Fruit fly (Drosophila melanogaster) whole organism, wandering third instar larva: ENCODE data around the gene CG5181.

Experiments
- Abd-B ChIP-seq: fragments of >200 bp; optimal IDR thresholded peaks from 2 replicates; lab custom pipeline; 2017; ENCODE audit warnings: missing biosample characterization, missing genetic modification characterization
- CG32264 ChIP-seq: fragments of 200-800 bp; sonication (Bioruptor generic); optimal IDR thresholded peaks from 2 replicates; lab custom pipeline; 2016; ENCODE audit warnings: missing biosample characterization, missing genetic modification characterization
- CG9705 ChIP-seq: fragments of 200-800 bp; sonication (Bioruptor generic); optimal IDR thresholded peaks from 2 replicates; lab custom pipeline; 2018; ENCODE audit warnings: missing biosample characterization, mild to moderate bottlenecking, missing genetic modification characterization
- CrebA ChIP-seq: fragments of 200-800 bp; sonication (Bioruptor generic); optimal IDR thresholded peaks from 2 replicates; lab custom pipeline; 2016; ENCODE audit warnings: missing biosample characterization, mild to moderate bottlenecking, missing genetic modification characterization, borderline replicate concordance
- Dfd ChIP-seq: fragments of >200 bp; optimal IDR thresholded peaks from 2 replicates; lab custom pipeline; 2017; ENCODE audit warnings: missing biosample characterization, missing genetic modification characterization
- Dif ChIP-seq: fragments of 200-275, 200-300 bp; sonication (Bioruptor generic); optimal IDR thresholded peaks from 2 replicates; lab custom pipeline; 2018; ENCODE audit warnings: missing biosample characterization, missing genetic modification characterization; ENCODE audit not compliant: partially characterized antibody
- GATAd ChIP-seq: sonication (Bioruptor generic); optimal IDR thresholded peaks from 2 replicates; lab custom pipeline; 2016; ENCODE audit warnings: missing biosample characterization, missing genetic modification characterization
- HLH106 ChIP-seq: fragments of 200-800 bp; optimal IDR thresholded peaks from 3 replicates; lab custom pipeline; 2019; ENCODE audit warnings: missing biosample characterization, mild to moderate bottlenecking, missing genetic modification characterization, moderate library complexity
- Hnf4 ChIP-seq: fragments of 200-800 bp; sonication (Bioruptor generic); optimal IDR thresholded peaks from 2 replicates; lab custom pipeline; 2016; ENCODE audit warnings: missing biosample characterization, mild to moderate bottlenecking, missing genetic modification characterization
- Hr78 ChIP-seq: fragments of >200 bp; optimal IDR thresholded peaks from 2 replicates; lab custom pipeline; 2017; ENCODE audit warnings: missing biosample characterization, missing genetic modification characterization
- Hr83 ChIP-seq: fragments of 200-300 bp; sonication (Bioruptor generic); optimal IDR thresholded peaks from 2 replicates; lab custom pipeline; 2016; ENCODE audit warnings: missing biosample characterization, mild to moderate bottlenecking, missing genetic modification characterization, moderate library complexity; ENCODE audit not compliant: poor library complexity, severe bottlenecking
- Jra ChIP-seq: sonication (Bioruptor generic); optimal IDR thresholded peaks from 2 replicates; lab custom pipeline; 2016; ENCODE audit warnings: missing biosample characterization, missing genetic modification characterization
- Mio ChIP-seq: sonication (Bioruptor generic); optimal IDR thresholded peaks from 2 replicates; lab custom pipeline; 2016; ENCODE audit warnings: missing biosample characterization, missing genetic modification characterization
- Myc ChIP-seq: fragments of >200 bp; optimal IDR thresholded peaks from 2 replicates; lab custom pipeline; 2017
- N ChIP-seq: fragments of >200 bp; optimal IDR thresholded peaks from 2 replicates; lab custom pipeline; 2018; ENCODE audit warnings: missing biosample characterization, missing external identifiers, missing genetic modification characterization
- OdsH ChIP-seq: fragments of 200-800 bp; sonication (Bioruptor generic); optimal IDR thresholded peaks from 2 replicates; lab custom pipeline; 2016; ENCODE audit warnings: missing biosample characterization, mild to moderate bottlenecking, missing genetic modification characterization
- Rel ChIP-seq, 2 experiments: fragments of 200-800 bp; sonication (Bioruptor generic) in 1 of 2; optimal IDR thresholded peaks; 2 replicates in 1 of 2; 3 replicates in 1 of 2; lab custom pipeline; 2016 to 2019; ENCODE audit warnings: mild to moderate bottlenecking in 2 of 2, missing biosample characterization in 2 of 2, missing genetic modification characterization in 2 of 2, moderate library complexity in 1 of 2
- Sp1 ChIP-seq: fragments of 200-800 bp; sonication (Bioruptor generic); optimal IDR thresholded peaks from 3 replicates; lab custom pipeline; 2019; ENCODE audit warnings: missing biosample characterization, mild to moderate bottlenecking, missing genetic modification characterization, moderate library complexity
- Vsx2 ChIP-seq: fragments of 200-300, 225-300 bp; sonication (Bioruptor generic); optimal IDR thresholded peaks from 2 replicates; lab custom pipeline; 2018; ENCODE audit warnings: missing biosample characterization, missing genetic modification characterization; ENCODE audit not compliant: partially characterized antibody
- br ChIP-seq: fragments of 200-800 bp; sonication (Bioruptor generic); optimal IDR thresholded peaks from 2 replicates; lab custom pipeline; 2016; ENCODE audit warnings: missing biosample characterization, missing genetic modification characterization
- brk ChIP-seq: fragments of 200-800 bp; sonication (Bioruptor generic); optimal IDR thresholded peaks from 2 replicates; lab custom pipeline; 2016; ENCODE audit warnings: missing biosample characterization, mild to moderate bottlenecking, missing genetic modification characterization
- dl ChIP-seq, 2 experiments: fragments of 175-275, 200-275 bp in 1 of 2; fragments of 200-275 bp in 1 of 2; sonication (Bioruptor generic); optimal IDR thresholded peaks; lab custom pipeline; 2018; ENCODE audit warnings: mild to moderate bottlenecking in 2 of 2, missing biosample characterization in 2 of 2, missing genetic modification characterization in 2 of 2, moderate library complexity in 2 of 2; ENCODE audit not compliant: partially characterized antibody in 2 of 2, insufficient read depth in 1 of 2
- dmrt93B ChIP-seq: fragments of 200-800 bp; sonication (Bioruptor generic); optimal IDR thresholded peaks from 2 replicates; lab custom pipeline; 2018; ENCODE audit warnings: missing biosample characterization, mild to moderate bottlenecking, missing genetic modification characterization
- dsf ChIP-seq: sonication (Bioruptor generic); optimal IDR thresholded peaks from 2 replicates; lab custom pipeline; 2016; ENCODE audit warnings: missing biosample characterization, missing genetic modification characterization, borderline replicate concordance
- ey ChIP-seq: fragments of 200-800 bp; sonication (Bioruptor generic); optimal IDR thresholded peaks from 2 replicates; lab custom pipeline; 2016; ENCODE audit warnings: missing biosample characterization, missing genetic modification characterization
- foxo ChIP-seq, 2 experiments: fragments of 200-800 bp; sonication (Bioruptor generic); optimal IDR thresholded peaks; 2 replicates in 1 of 2; 3 replicates in 1 of 2; lab custom pipeline; 2016 to 2017; ENCODE audit warnings: missing biosample characterization in 2 of 2, missing genetic modification characterization in 2 of 2
- fru ChIP-seq: fragments of 200-800 bp; sonication (Bioruptor generic); optimal IDR thresholded peaks from 3 replicates; lab custom pipeline; 2016; ENCODE audit warnings: missing biosample characterization, mild to moderate bottlenecking, missing genetic modification characterization
- h ChIP-seq: fragments of 200-800 bp; sonication (Bioruptor generic); optimal IDR thresholded peaks from 3 replicates; lab custom pipeline; 2016; ENCODE audit warnings: missing biosample characterization, mild to moderate bottlenecking, missing genetic modification characterization
- jim ChIP-seq: fragments of 175-275, 200-325 bp; sonication (Bioruptor generic); optimal IDR thresholded peaks from 2 replicates; lab custom pipeline; 2016; ENCODE audit warnings: missing biosample characterization, mild to moderate bottlenecking, missing genetic modification characterization
- lola ChIP-seq: fragments of >200 bp; optimal IDR thresholded peaks from 2 replicates; lab custom pipeline; 2017; ENCODE audit warnings: missing biosample characterization, missing genetic modification characterization
- pan ChIP-seq: fragments of >200 bp; optimal IDR thresholded peaks from 2 replicates; lab custom pipeline; 2017
- psq ChIP-seq: fragments of 200-800 bp; sonication (Bioruptor generic); optimal IDR thresholded peaks from 3 replicates; lab custom pipeline; 2017; ENCODE audit warnings: missing biosample characterization, mild to moderate bottlenecking, missing genetic modification characterization, moderate library complexity
- rgr ChIP-seq: fragments of 200-800 bp; sonication (Bioruptor generic); optimal IDR thresholded peaks from 3 replicates; lab custom pipeline; 2016; ENCODE audit warnings: missing biosample characterization, mild to moderate bottlenecking, missing genetic modification characterization
- sage ChIP-seq: fragments of 200-800 bp; sonication (Bioruptor generic); optimal IDR thresholded peaks from 2 replicates; lab custom pipeline; 2016; ENCODE audit warnings: missing biosample characterization, mild to moderate bottlenecking, missing genetic modification characterization
- sv ChIP-seq: fragments of 200-800 bp; sonication (Bioruptor generic); optimal IDR thresholded peaks from 3 replicates; lab custom pipeline; 2016; ENCODE audit warnings: missing biosample characterization, missing genetic modification characterization
- tai ChIP-seq: sonication (Bioruptor generic); optimal IDR thresholded peaks from 2 replicates; lab custom pipeline; 2016; ENCODE audit warnings: missing biosample characterization, missing genetic modification characterization
- usp ChIP-seq: fragments of >200 bp; optimal IDR thresholded peaks from 2 replicates; lab custom pipeline; 2017; ENCODE audit warnings: missing biosample characterization, missing genetic modification characterization
- woc ChIP-seq: sonication (Bioruptor generic); optimal IDR thresholded peaks from 2 replicates; lab custom pipeline; 2016; ENCODE audit warnings: missing biosample characterization, mild to moderate bottlenecking, missing genetic modification characterization

CG5181 gene

DNA sequence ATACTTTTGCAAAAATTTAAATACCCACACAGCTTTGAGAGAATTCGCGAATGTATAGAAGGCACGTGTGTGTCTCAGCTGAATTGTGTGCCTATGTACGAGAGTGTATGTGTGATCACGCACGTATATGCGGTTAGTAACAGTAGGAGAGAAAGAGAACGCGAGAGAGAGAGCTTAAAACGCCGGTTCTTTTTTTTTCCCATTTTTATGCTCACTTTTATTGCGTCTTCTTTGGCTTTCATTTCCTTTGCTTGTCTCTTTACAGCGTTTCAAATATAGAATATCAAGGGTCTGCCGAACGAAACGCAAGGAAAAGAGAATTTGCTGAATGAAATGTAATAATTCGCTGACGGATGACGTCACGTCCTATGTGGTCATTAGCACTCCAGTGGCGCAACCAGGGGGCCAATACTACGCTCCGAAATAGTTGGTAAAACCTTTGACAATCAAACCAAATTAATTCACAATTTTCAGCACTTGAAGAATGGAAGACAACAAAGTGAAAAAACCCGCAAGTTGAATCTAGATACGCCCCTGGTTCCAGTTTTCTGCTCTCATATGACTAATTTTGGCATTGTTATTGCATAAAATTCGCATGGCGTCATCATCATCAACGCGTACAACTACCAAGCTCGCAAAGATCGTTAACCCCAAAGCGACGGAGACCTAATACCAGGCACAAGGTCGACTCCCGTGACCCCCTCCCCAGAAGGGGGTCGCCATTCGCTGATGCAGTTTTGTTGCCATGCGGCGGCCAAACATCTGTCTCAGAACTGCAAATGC is 15.5 kb upstream of the CG5181 start:
- TF ChIP-seq jim (GFP tag; lab: Kevin White, UChicago): no peak
- TF ChIP-seq sv (GFP tag; lab: Kevin White, UChicago): peak; percentile 40
- peak; percentile 76 for TF ChIP-seq Jra (GFP tag; lab: Kevin White, UChicago)
- peak; percentile 49 for TF ChIP-seq CG9705 (GFP tag; lab: Kevin White, UChicago)
- no peak for TF ChIP-seq usp
- TF ChIP-seq Mio (GFP tag; lab: Kevin White, UChicago): peak; percentile 81
- TF ChIP-seq Myc: no peak
- no peak for TF ChIP-seq Vsx2
- no peak for TF ChIP-seq Dfd (GFP tag; lab: Kevin White, UChicago)
- peak; percentile 93 for TF ChIP-seq br (GFP tag; lab: Kevin White, UChicago)
- TF ChIP-seq woc: peak; percentile 42
- peak; percentile 80 for TF ChIP-seq dsf
- TF ChIP-seq rgr (GFP tag; lab: Kevin White, UChicago): peak; percentile 92
- peak; percentile 53 to 92 for TF ChIP-seq foxo (GFP tag; optimal IDR thresholded peaks at IDR 0.05; lab: Kevin White, UChicago)
- TF ChIP-seq psq: peak; percentile 95
- TF ChIP-seq pan (lab: Kevin White, UChicago): no peak
- TF ChIP-seq CG32264: peak; percentile 76
- peak; percentile 83 for TF ChIP-seq Sp1 (GFP tag; lab: Kevin White, UChicago)
- TF ChIP-seq sage (GFP tag; lab: Kevin White, UChicago): peak; percentile 27
- no peak for TF ChIP-seq Rel (GFP tag; optimal IDR thresholded peaks at IDR 0.05; lab: Kevin White, UChicago)
- peak; percentile 10 for TF ChIP-seq Rel (tag; optimal IDR thresholded peaks at IDR 0.05; lab: Kevin White, UChicago)
- peak; percentile 73 for TF ChIP-seq Dif (GFP tag; lab: Kevin White, UChicago)
- TF ChIP-seq dmrt93B (GFP tag; lab: Kevin White, UChicago): peak; percentile 78
- TF ChIP-seq HLH106 (tag; lab: Kevin White, UChicago): peak; percentile 89
- TF ChIP-seq N: no peak
- peak; percentile 85 for TF ChIP-seq Hnf4
- TF ChIP-seq lola: no peak
- peak; percentile 93 for TF ChIP-seq ey (GFP tag; lab: Kevin White, UChicago)
- TF ChIP-seq Hr83 (GFP tag; lab: Kevin White, UChicago): peak; percentile 69
- TF ChIP-seq dl (GFP tag; optimal IDR thresholded peaks at IDR 0.05; lab: Kevin White, UChicago; ENCODE audit: insufficient read depth in 1 of 2, partially characterized antibody in 2 of 2): peak; percentile 25 to 72
- TF ChIP-seq CrebA (GFP tag; lab: Kevin White, UChicago): peak; percentile 72
- TF ChIP-seq Hr78 (GFP tag; lab: Kevin White, UChicago): no peak
- peak; percentile 82 for TF ChIP-seq brk (GFP tag; lab: Kevin White, UChicago)
- TF ChIP-seq h (GFP tag; lab: Kevin White, UChicago): peak; percentile 92
- no peak for TF ChIP-seq Abd-B
- TF ChIP-seq fru: peak; percentile 88
- peak; percentile 91 for TF ChIP-seq OdsH (GFP tag; lab: Kevin White, UChicago)
- peak; percentile 2 for TF ChIP-seq GATAd
- peak; percentile 72 for TF ChIP-seq tai (GFP tag; lab: Kevin White, UChicago)
- TF ChIP-seq, all 38 proteins: peak for 28

- peak; percentile 31 for TF ChIP-seq ey (GFP tag; lab: Kevin White, UChicago)
- peak; percentile 25 for TF ChIP-seq rgr (GFP tag; lab: Kevin White, UChicago)
- TF ChIP-seq N: peak; percentile 60
- peak; percentile 8 for TF ChIP-seq CG32264
- TF ChIP-seq jim (GFP tag; lab: Kevin White, UChicago): no peak
- peak; percentile 51 for TF ChIP-seq tai (GFP tag; lab: Kevin White, UChicago)
- TF ChIP-seq foxo (GFP tag; optimal IDR thresholded peaks at IDR 0.05; lab: Kevin White, UChicago): peak; percentile 21 to 64
- TF ChIP-seq sage (GFP tag; lab: Kevin White, UChicago): peak; percentile 58
- TF ChIP-seq CG9705 (GFP tag; lab: Kevin White, UChicago): no peak
- TF ChIP-seq Hr83 (GFP tag; lab: Kevin White, UChicago): peak; percentile 29
- TF ChIP-seq fru: peak; percentile 5
- peak; percentile 4 for TF ChIP-seq HLH106 (tag; lab: Kevin White, UChicago)
- peak; percentile 23 for TF ChIP-seq Myc
- no peak for TF ChIP-seq psq
- no peak for TF ChIP-seq Jra (GFP tag; lab: Kevin White, UChicago)
- TF ChIP-seq Rel (GFP tag; optimal IDR thresholded peaks at IDR 0.05; lab: Kevin White, UChicago): no peak
- TF ChIP-seq Rel (tag; optimal IDR thresholded peaks at IDR 0.05; lab: Kevin White, UChicago): peak; percentile 75
- TF ChIP-seq Hnf4: peak; percentile 46
- peak; percentile 49 for TF ChIP-seq h (GFP tag; lab: Kevin White, UChicago)
- no peak for TF ChIP-seq brk (GFP tag; lab: Kevin White, UChicago)
- TF ChIP-seq, all 38 proteins: peak for 14
These were observed 14.8 kb upstream of the CG5181 start for dm6 chr2L:7424282-7424905.
